Worm (Caenorhabditis elegans): ENCODE measurements around the gene F37H8.6.

- TF ChIP-seq ref-1 (GFP tag; conservative IDR thresholded peaks at IDR 0.05) (no peak), klf-2 (GFP tag; conservative IDR thresholded peaks at IDR 0.05) (no peak), cog-1 (tag; optimal IDR thresholded peaks at IDR 0.05) (no peak)
Observed at ce11 chrII:11161675-11162074, 15.6 kb downstream of the F37H8.6 start.

Measured in whole organism, midembryonic.